Fruit fly (Drosophila melanogaster) whole organism, embryonic: ENCODE measurements around the gene kek4.

ENCODE experiments used
- Asciz ChIP-seq: fragments of 200-800 bp; sonication (Bioruptor generic); optimal IDR thresholded peaks from 2 replicates; lab custom pipeline; 2017; ENCODE audit warnings: missing biosample characterization, mild to moderate bottlenecking, missing genetic modification characterization, missing genetic modification reagents
- CG10959 ChIP-seq: fragments of 200-800 bp; sonication (Bioruptor generic); IDR thresholded peaks from 2 replicates; pipeline ENCODE4 v1.3.6; 2022; ENCODE audit warnings: missing biosample characterization, missing genetic modification characterization
- CG1233 ChIP-seq: fragments of 200-800 bp; sonication (Bioruptor generic); optimal IDR thresholded peaks from 4 replicates; lab custom pipeline; 2018; ENCODE audit warnings: missing biosample characterization, mild to moderate bottlenecking, missing genetic modification characterization
- CG14860 ChIP-seq: fragments of 200-800 bp; sonication (Bioruptor generic); IDR thresholded peaks from 3 replicates; pipeline ENCODE4 v1.3.6; 2022; ENCODE audit warnings: missing biosample characterization, missing genetic modification characterization; ENCODE audit not compliant: partially characterized antibody
- CG16863 ChIP-seq: fragments of 200-800 bp; sonication (Bioruptor generic); optimal IDR thresholded peaks from 3 replicates; lab custom pipeline; 2016; ENCODE audit warnings: missing biosample characterization, missing genetic modification characterization
- CG17612 ChIP-seq: fragments of 200-800 bp; sonication (Bioruptor generic); IDR thresholded peaks from 2 replicates; pipeline ENCODE4 v1.3.6; 2022; ENCODE audit warnings: missing biosample characterization, missing genetic modification characterization
- CG32532 ChIP-seq: fragments of 200-800 bp; sonication (Bioruptor generic); IDR thresholded peaks from 2 replicates; pipeline ENCODE4 v1.3.6; 2022; ENCODE audit warnings: missing biosample characterization, missing genetic modification characterization
- CG42726 ChIP-seq: fragments of 200-800 bp; sonication (Bioruptor generic); IDR thresholded peaks from 2 replicates; pipeline ENCODE4 v1.3.6; 2022; ENCODE audit warnings: missing biosample characterization, missing genetic modification characterization; ENCODE audit not compliant: partially characterized antibody
- CG43689 ChIP-seq: fragments of 200-800 bp; sonication (Bioruptor generic); IDR thresholded peaks from 2 replicates; pipeline ENCODE4 v1.3.6; 2022; ENCODE audit warnings: missing biosample characterization, missing genetic modification characterization
- CG4707 ChIP-seq: fragments of 200-800 bp; sonication (Bioruptor generic); optimal IDR thresholded peaks from 2 replicates; lab custom pipeline; 2018; ENCODE audit warnings: missing biosample characterization, mild to moderate bottlenecking, missing genetic modification characterization, moderate library complexity
- CG4820 ChIP-seq: fragments of 200-800 bp; sonication (Bioruptor generic); optimal IDR thresholded peaks from 3 replicates; lab custom pipeline; 2016; ENCODE audit warnings: missing biosample characterization, missing genetic modification characterization
- CG5245 ChIP-seq: fragments of 200-800 bp; sonication (Bioruptor generic); optimal IDR thresholded peaks from 3 replicates; lab custom pipeline; 2016; ENCODE audit warnings: missing biosample characterization, missing genetic modification characterization
- CG6683 ChIP-seq: fragments of 200-800 bp; sonication (Bioruptor generic); optimal IDR thresholded peaks from 2 replicates; lab custom pipeline; 2017; ENCODE audit warnings: missing biosample characterization, mild to moderate bottlenecking, missing genetic modification characterization, missing genetic modification reagents
- CG8924 ChIP-seq: fragments of 200-800 bp; optimal IDR thresholded peaks from 3 replicates; lab custom pipeline; 2019; ENCODE audit warnings: missing biosample characterization, mild to moderate bottlenecking, missing genetic modification characterization, moderate library complexity
- H15 ChIP-seq: fragments of 200-800 bp; sonication (Bioruptor generic); IDR thresholded peaks from 3 replicates; pipeline ENCODE4 v1.3.6; 2022; ENCODE audit warnings: missing biosample characterization, missing genetic modification characterization
- HLH3B ChIP-seq: fragments of 200-800 bp; sonication (Bioruptor generic); IDR thresholded peaks from 2 replicates; pipeline ENCODE4 v1.3.6; 2022; ENCODE audit warnings: missing biosample characterization, missing genetic modification characterization
- HLH4C ChIP-seq: fragments of 200-800 bp; sonication (Bioruptor generic); IDR thresholded peaks from 3 replicates; pipeline ENCODE4 v1.3.6; 2022; ENCODE audit warnings: missing biosample characterization, missing genetic modification characterization; ENCODE audit not compliant: partially characterized antibody
- HLH54F ChIP-seq: fragments of 200-800 bp; sonication (Bioruptor generic); optimal IDR thresholded peaks from 3 replicates; lab custom pipeline; 2016; ENCODE audit warnings: missing biosample characterization, missing genetic modification characterization
- Hand ChIP-seq: fragments of 200-800 bp; sonication (Bioruptor generic); optimal IDR thresholded peaks from 2 replicates; lab custom pipeline; 2017; ENCODE audit warnings: mild to moderate bottlenecking, missing biosample characterization, missing genetic modification reagents, missing genetic modification characterization
- Hsf ChIP-seq: fragments of 200-800 bp; sonication (Bioruptor generic); optimal IDR thresholded peaks from 3 replicates; lab custom pipeline; 2016; ENCODE audit warnings: missing biosample characterization, missing genetic modification characterization
- Lpt ChIP-seq: fragments of >200 bp; optimal IDR thresholded peaks from 2 replicates; lab custom pipeline; 2018; ENCODE audit warnings: missing biosample characterization, missing genetic modification characterization
- MTF-1 ChIP-seq: fragments of 200-800 bp; sonication (Bioruptor generic); optimal IDR thresholded peaks from 2 replicates; lab custom pipeline; 2018; ENCODE audit warnings: missing biosample characterization, mild to moderate bottlenecking, missing genetic modification characterization, borderline replicate concordance
- NC2α ChIP-seq: fragments of 200-800 bp; sonication (Bioruptor generic); optimal IDR thresholded peaks from 2 replicates; lab custom pipeline; 2016; ENCODE audit warnings: missing biosample characterization, missing genetic modification characterization
- Oli ChIP-seq: fragments of 200-800 bp; sonication (Bioruptor generic); optimal IDR thresholded peaks from 2 replicates; lab custom pipeline; 2018; ENCODE audit warnings: missing biosample characterization, mild to moderate bottlenecking, missing genetic modification characterization, moderate library complexity
- Pdp1 ChIP-seq, 2 experiments: fragments of 200-800 bp; sonication (Bioruptor generic); optimal IDR thresholded peaks; 3 replicates each; lab custom pipeline; 2016; ENCODE audit warnings: missing biosample characterization in 2 of 2, missing genetic modification characterization in 2 of 2, mild to moderate bottlenecking in 1 of 2, moderate library complexity in 1 of 2
- Ssrp ChIP-seq: fragments of 200-800 bp; sonication (Bioruptor generic); optimal IDR thresholded peaks from 2 replicates; lab custom pipeline; 2018; ENCODE audit warnings: missing biosample characterization, mild to moderate bottlenecking, missing genetic modification characterization, moderate library complexity
- Tbp ChIP-seq: fragments of >200 bp; optimal IDR thresholded peaks from 2 replicates; lab custom pipeline; 2018; ENCODE audit warnings: missing biosample characterization, missing genetic modification characterization
- btn ChIP-seq: fragments of 200-800 bp; sonication (Bioruptor generic); optimal IDR thresholded peaks from 2 replicates; lab custom pipeline; 2016; ENCODE audit warnings: missing biosample characterization, missing genetic modification characterization
- corto ChIP-seq: fragments of 200-800 bp; sonication (Bioruptor generic); optimal IDR thresholded peaks from 2 replicates; lab custom pipeline; 2016; ENCODE audit warnings: missing biosample characterization, mild to moderate bottlenecking, missing genetic modification characterization, moderate library complexity
- dan ChIP-seq: fragments of 200-800 bp; sonication (Bioruptor generic); IDR thresholded peaks from 2 replicates; pipeline ENCODE4 v1.3.6; 2022; ENCODE audit warnings: missing biosample characterization, missing genetic modification characterization
- disco-r ChIP-seq: fragments of 200-800 bp; sonication (Bioruptor generic); optimal IDR thresholded peaks from 2 replicates; lab custom pipeline; 2016; ENCODE audit warnings: missing biosample characterization, missing genetic modification characterization
- dmrt11E ChIP-seq: fragments of 200-800 bp; sonication (Bioruptor generic); optimal IDR thresholded peaks from 3 replicates; lab custom pipeline; 2018; ENCODE audit warnings: missing biosample characterization, mild to moderate bottlenecking, missing genetic modification characterization, moderate library complexity
- dmrt99B ChIP-seq: fragments of 200-800 bp; sonication (Bioruptor generic); optimal IDR thresholded peaks from 2 replicates; lab custom pipeline; 2018; ENCODE audit warnings: missing biosample characterization, mild to moderate bottlenecking, missing genetic modification characterization, moderate library complexity
- eve ChIP-seq, 2 experiments: fragments of >200 bp; optimal IDR thresholded peaks; 2 replicates each; lab custom pipeline; 2017; ENCODE audit warnings: missing biosample characterization in 2 of 2, missing genetic modification characterization in 2 of 2
- gce ChIP-seq: fragments of 200-800 bp; sonication (Bioruptor generic); IDR thresholded peaks from 3 replicates; pipeline ENCODE4 v1.3.6; 2022; ENCODE audit warnings: missing biosample characterization, missing genetic modification characterization
- gcm ChIP-seq: fragments of 200-800 bp; sonication (Bioruptor generic); optimal IDR thresholded peaks from 2 replicates; lab custom pipeline; 2019; ENCODE audit warnings: missing biosample characterization, mild to moderate bottlenecking, missing genetic modification characterization, moderate library complexity
- mam ChIP-seq: fragments of 200-800 bp; sonication (Bioruptor generic); optimal IDR thresholded peaks from 3 replicates; lab custom pipeline; 2016; ENCODE audit warnings: missing biosample characterization, missing genetic modification characterization
- org-1 ChIP-seq: fragments of 200-800 bp; sonication (Bioruptor generic); optimal IDR thresholded peaks from 2 replicates; lab custom pipeline; 2017; ENCODE audit warnings: missing biosample characterization, missing genetic modification characterization
- prd ChIP-seq, 3 experiments: fragments of >200 bp in 2 of 3; fragments of 200-800 bp in 1 of 3; sonication (Bioruptor generic) in 1 of 3; optimal IDR thresholded peaks in 2 of 3; IDR thresholded peaks in 1 of 3; 2 replicates in 2 of 3; 3 replicates in 1 of 3; pipeline versions ENCODE4 v1.3.6 to Lab custom; 2017 to 2022; ENCODE audit warnings: missing biosample characterization in 1 of 3, missing genetic modification characterization in 1 of 3
- ro ChIP-seq: fragments of 200-800 bp; sonication (Bioruptor generic); IDR thresholded peaks from 2 replicates; pipeline ENCODE4 v1.3.6; 2022; ENCODE audit warnings: missing biosample characterization, missing genetic modification characterization
- salm ChIP-seq: fragments of 200-800 bp; sonication (Bioruptor generic); optimal IDR thresholded peaks from 2 replicates; lab custom pipeline; 2018; ENCODE audit warnings: missing biosample characterization, mild to moderate bottlenecking, missing genetic modification characterization
- sens ChIP-seq: fragments of 200-800 bp; sonication (Bioruptor generic); peaks from one replicate; lab custom pipeline; 2016; ENCODE audit warnings: missing biosample characterization, missing genetic modification characterization
- sim ChIP-seq: fragments of 200-800 bp; sonication (Bioruptor generic); IDR thresholded peaks from 2 replicates; pipeline ENCODE4 v1.3.6; 2022; ENCODE audit warnings: missing biosample characterization, missing genetic modification characterization
- slbo ChIP-seq: fragments of 200-800 bp; sonication (Bioruptor generic); IDR thresholded peaks from 2 replicates; pipeline ENCODE4 v1.3.6; 2022; ENCODE audit warnings: missing biosample characterization, missing genetic modification characterization
- sr ChIP-seq: fragments of 200-800 bp; sonication (Bioruptor generic); IDR thresholded peaks from 3 replicates; pipeline ENCODE4 v1.3.6; 2022; ENCODE audit warnings: missing biosample characterization, missing genetic modification characterization
- sug ChIP-seq: fragments of 200-800 bp; optimal IDR thresholded peaks from 2 replicates; lab custom pipeline; 2019; ENCODE audit warnings: missing biosample characterization, mild to moderate bottlenecking, missing genetic modification characterization, moderate library complexity
- trem ChIP-seq: fragments of 200-800 bp; optimal IDR thresholded peaks from 3 replicates; lab custom pipeline; 2019; ENCODE audit warnings: missing biosample characterization, mild to moderate bottlenecking, missing genetic modification characterization, moderate library complexity
- wek ChIP-seq: fragments of 200-800 bp; sonication (Bioruptor generic); optimal IDR thresholded peaks from 3 replicates; lab custom pipeline; 2018; ENCODE audit warnings: missing biosample characterization, mild to moderate bottlenecking, missing genetic modification characterization, moderate library complexity
- z ChIP-seq: fragments of 200-800 bp; sonication (Bioruptor generic); IDR thresholded peaks from 3 replicates; pipeline ENCODE4 v1.3.6; 2022; ENCODE audit warnings: missing biosample characterization, missing genetic modification characterization

Gene kek4

dm6 chr2L:13164994-13165801 is 50.0 kb downstream of the kek4 start, which contains the start of gene Sirt1 (continued):
- TF ChIP-seq Ssrp: peak; percentile 93
- TF ChIP-seq CG42726 (GFP tag; lab: Robert Waterston, UW): no peak
- TF ChIP-seq CG43689 (GFP tag; lab: Robert Waterston, UW): peak; percentile 58
- TF ChIP-seq ro (GFP tag; lab: Robert Waterston, UW): peak; percentile 66; the same call in 1 of the 2 replicates
- peak; percentile 48 for TF ChIP-seq salm (tag; lab: Kevin White, UChicago)
- peak; percentile 89 for TF ChIP-seq slbo (GFP tag; lab: Robert Waterston, UW)
- no peak for TF ChIP-seq sim (GFP tag; lab: Robert Waterston, UW)
- TF ChIP-seq z: peak; percentile 8; the same call in 1 of the 3 replicates
- TF ChIP-seq gcm: peak; percentile 67
- TF ChIP-seq CG32532 (GFP tag; lab: Robert Waterston, UW): peak; percentile 84
- TF ChIP-seq sens (GFP tag; lab: Kevin White, UChicago): peak; percentile 91
- TF ChIP-seq sug (tag; lab: Kevin White, UChicago): peak; percentile 89
- no peak for TF ChIP-seq eve (GFP tag; optimal IDR thresholded peaks at IDR 0.05; lab: Kevin White, UChicago)
- no peak for TF ChIP-seq Lpt (GFP tag; lab: Kevin White, UChicago)
- TF ChIP-seq Oli: peak; percentile 91
- peak; percentile 56 for TF ChIP-seq dan
- peak; percentile 56; the same call in 2 of the 3 replicates for TF ChIP-seq H15 (GFP tag; lab: Robert Waterston, UW)
- TF ChIP-seq prd (optimal IDR thresholded peaks at IDR 0.05; lab: Kevin White, UChicago): no peak
- TF ChIP-seq prd (GFP tag; IDR thresholded peaks at IDR 0.05; lab: Robert Waterston, UW): peak; percentile 89
- no peak for TF ChIP-seq CG4707 (GFP tag; lab: Kevin White, UChicago)
- peak; percentile 88 for TF ChIP-seq CG8924
- no peak for TF ChIP-seq corto (GFP tag; lab: Kevin White, UChicago)
- peak; percentile 45; the same call in 1 of the 2 replicates for TF ChIP-seq CG17612 (GFP tag; lab: Robert Waterston, UW)
- TF ChIP-seq Asciz (GFP tag; lab: Kevin White, UChicago): peak; percentile 48
- TF ChIP-seq MTF-1 (GFP tag; lab: Kevin White, UChicago): peak; percentile 67
- peak; percentile 86 for TF ChIP-seq CG1233 (GFP tag; lab: Kevin White, UChicago)
- TF ChIP-seq HLH3B: peak; percentile 63; the same call in 1 of the 2 replicates
- peak; percentile 57 for TF ChIP-seq CG16863 (GFP tag; lab: Kevin White, UChicago)
- TF ChIP-seq disco-r (GFP tag; lab: Kevin White, UChicago): no peak
- TF ChIP-seq org-1: peak; percentile 72
- TF ChIP-seq CG5245 (GFP tag; lab: Kevin White, UChicago): peak; percentile 38
- no peak for TF ChIP-seq HLH4C
- peak; percentile 61 for TF ChIP-seq trem
- no peak for TF ChIP-seq CG14860 (GFP tag; lab: Robert Waterston, UW)
- TF ChIP-seq mam: peak; percentile 59
- peak; percentile 16 for TF ChIP-seq Hand (GFP tag; lab: Kevin White, UChicago)
- peak; percentile 92 for TF ChIP-seq dmrt11E (tag; lab: Kevin White, UChicago)
- no peak for TF ChIP-seq Tbp (GFP tag; lab: Kevin White, UChicago)
- no peak for TF ChIP-seq btn (GFP tag; lab: Kevin White, UChicago)
- TF ChIP-seq sr (GFP tag; lab: Robert Waterston, UW): no peak
- TF ChIP-seq gce (GFP tag; lab: Robert Waterston, UW): no peak
- peak; percentile 70 to 85 for TF ChIP-seq Pdp1 (GFP tag; optimal IDR thresholded peaks at IDR 0.05; lab: Kevin White, UChicago)
- no peak for TF ChIP-seq NC2α (GFP tag; lab: Kevin White, UChicago)
- no peak for TF ChIP-seq wek (GFP tag; lab: Kevin White, UChicago)
- TF ChIP-seq dmrt99B: no peak
- TF ChIP-seq CG10959 (GFP tag; lab: Robert Waterston, UW): peak; percentile 55
- peak; percentile 24 for TF ChIP-seq CG6683 (GFP tag; lab: Kevin White, UChicago)
- TF ChIP-seq HLH54F: peak; percentile 53
- TF ChIP-seq CG4820 (GFP tag; lab: Kevin White, UChicago): peak; percentile 83
- peak; percentile 85 for TF ChIP-seq Hsf
